Worm (Caenorhabditis elegans) whole organism, midembryonic: ENCODE measurements around the gene lido-5.

ENCODE experiments used
- T22C8.4 ChIP-seq: fragments of 200-800 bp; sonication (Bioruptor generic); IDR thresholded peaks from 2 replicates; pipeline ENCODE4 v1.3.6; 2022; ENCODE audit warnings: missing genetic modification characterization, missing compliant biosample characterization
- cog-1 ChIP-seq: sonication (generic microtip); optimal IDR thresholded peaks from 2 replicates; lab custom pipeline; 2016; ENCODE audit warnings: missing genetic modification characterization, missing compliant biosample characterization
- flt-1 ChIP-seq: fragments of 200-800 bp; sonication (Bioruptor generic); IDR thresholded peaks from 2 replicates; pipeline ENCODE4 v1.3.6; 2022; ENCODE audit warnings: missing genetic modification characterization, missing compliant biosample characterization
- med-1 ChIP-seq: sonication (generic microtip); optimal IDR thresholded peaks from 2 replicates; lab custom pipeline; 2017; ENCODE audit warnings: missing genetic modification characterization, mild to moderate bottlenecking, missing compliant biosample characterization, antibody characterized with exemption, missing genetic modification reagents; ENCODE audit not compliant: insufficient read depth
- tab-1 ChIP-seq: fragments of 200-800 bp; sonication (Bioruptor generic); IDR thresholded peaks from 2 replicates; pipeline ENCODE4 v1.3.6; 2022; ENCODE audit warnings: missing genetic modification characterization, missing compliant biosample characterization
- ztf-29 ChIP-seq: fragments of 200-800 bp; sonication (Bioruptor generic); IDR thresholded peaks from 2 replicates; pipeline ENCODE4 v1.3.6; 2022; ENCODE audit warnings: missing genetic modification reagents, missing genetic modification characterization, missing compliant biosample characterization

DNA sequence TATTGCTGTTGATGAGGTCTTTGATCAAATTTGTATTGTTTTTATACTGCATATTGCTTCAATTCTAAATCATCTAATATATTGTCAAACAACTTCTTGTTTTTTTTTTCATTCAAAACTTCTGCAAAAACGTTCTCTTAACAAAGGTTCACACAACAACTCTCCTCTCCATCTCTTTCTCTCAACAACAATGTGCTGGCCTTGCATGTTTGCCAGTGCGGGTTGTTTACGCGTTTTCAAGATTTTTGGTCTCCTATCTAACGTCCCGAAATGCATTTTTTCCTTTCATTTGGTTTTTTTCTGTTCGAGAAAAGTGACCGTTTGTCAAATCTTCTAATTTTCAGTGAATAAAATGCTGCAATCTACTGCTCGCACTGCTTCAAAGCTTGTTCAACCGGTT lies 18.0 kb downstream of the lido-5 start, which contains the start of gene sod-3:
- TF ChIP-seq cog-1 (tag; lab: Kevin White, UChicago) (no peak), flt-1 (GFP tag; lab: Robert Waterston, UW) (no peak), tab-1 (GFP tag; lab: Robert Waterston, UW) (no peak), med-1 (GFP tag; lab: Kevin White, UChicago) (no peak), T22C8.4 (no peak), ztf-29 (GFP tag; lab: Robert Waterston, UW) (no peak)
